Worm (Caenorhabditis elegans): ENCODE measurements around the gene hal-3.

The hal-3 gene

ce11 chrII:9601069-9601468 is 15.9 kb downstream of the hal-3 start:
- TF ChIP-seq mdl-1 (tag; optimal IDR thresholded peaks at IDR 0.05) (peak; percentile 75 to 91), ztf-1 (GFP tag; conservative IDR thresholded peaks at IDR 0.05) (no peak), sma-9 (GFP tag; optimal IDR thresholded peaks at IDR 0.05) (peak; percentile 95), sma-9 (tag; optimal IDR thresholded peaks at IDR 0.05) (no peak), R02D3.7 (tag; optimal IDR thresholded peaks at IDR 0.05) (no peak), lin-11 (tag; optimal IDR thresholded peaks at IDR 0.05) (no peak), nhr-77 (tag; optimal IDR thresholded peaks at IDR 0.05) (no peak), blmp-1 (tag; optimal IDR thresholded peaks at IDR 0.05; ENCODE audit: insufficient read depth) (peak; percentile 86), dmd-4 (tag; optimal IDR thresholded peaks at IDR 0.05) (no peak), ztf-4 (tag; optimal IDR thresholded peaks at IDR 0.05) (peak; percentile 67), ZK546.5 (tag; optimal IDR thresholded peaks at IDR 0.05) (no peak), gmeb-1 (tag; optimal IDR thresholded peaks at IDR 0.05) (peak; percentile 63), unc-62 (GFP tag; optimal IDR thresholded peaks at IDR 0.05) (no peak), ceh-16 (tag; optimal IDR thresholded peaks at IDR 0.05) (peak; percentile 36), ztf-11 (tag; optimal IDR thresholded peaks at IDR 0.05) (no peak), skn-1 (tag; optimal IDR thresholded peaks at IDR 0.05) (no peak), lin-39 (tag; optimal IDR thresholded peaks at IDR 0.05) (no peak), peb-1 (tag; optimal IDR thresholded peaks at IDR 0.05) (no peak), ceh-82 (tag; optimal IDR thresholded peaks at IDR 0.05) (no peak), C34F6.9 (tag; optimal IDR thresholded peaks at IDR 0.05) (peak; percentile 55), nhr-10 (tag; optimal IDR thresholded peaks at IDR 0.05) (no peak), mbf-1 (tag; optimal IDR thresholded peaks at IDR 0.05) (no peak), elt-3 (tag; optimal IDR thresholded peaks at IDR 0.05) (no peak), zag-1 (tag; optimal IDR thresholded peaks at IDR 0.05) (no peak), nhr-11 (tag; optimal IDR thresholded peaks at IDR 0.05) (no peak), nhr-23 (tag; optimal IDR thresholded peaks at IDR 0.05) (no peak), lin-13 (GFP tag; optimal IDR thresholded peaks at IDR 0.05) (peak; percentile 21), aly-2 (tag; optimal IDR thresholded peaks at IDR 0.05) (no peak), elt-1 (tag; optimal IDR thresholded peaks at IDR 0.05) (no peak), snpc-4 (tag; optimal IDR thresholded peaks at IDR 0.05) (no peak), nhr-237 (tag; optimal IDR thresholded peaks at IDR 0.05) (no peak), ama-1 (optimal IDR thresholded peaks at IDR 0.05) (peak; percentile 41), sem-4 (tag; optimal IDR thresholded peaks at IDR 0.05) (peak; percentile 85), unc-39 (tag; optimal IDR thresholded peaks at IDR 0.05) (no peak), nhr-12 (tag; optimal IDR thresholded peaks at IDR 0.05) (no peak), egl-27 (tag; optimal IDR thresholded peaks at IDR 0.05) (peak; percentile 57), nhr-21 (tag; optimal IDR thresholded peaks at IDR 0.05) (peak; percentile 95), fos-1 (tag; optimal IDR thresholded peaks at IDR 0.05) (peak; percentile 74), mab-5 (tag; optimal IDR thresholded peaks at IDR 0.05) (peak; percentile 31), sma-3 (GFP tag; optimal IDR thresholded peaks at IDR 0.05) (peak; percentile 84), lsy-2 (tag; optimal IDR thresholded peaks at IDR 0.05) (peak in 1 of 2 experiments; percentile 72), nhr-6 (tag; optimal IDR thresholded peaks at IDR 0.05) (peak; percentile 58), F13H6.1 (tag; optimal IDR thresholded peaks at IDR 0.05) (peak; percentile 68), unc-55 (GFP tag; optimal IDR thresholded peaks at IDR 0.05) (no peak), nhr-129 (tag; optimal IDR thresholded peaks at IDR 0.05) (peak; percentile 87), Y55F3AM.14 (GFP tag; optimal IDR thresholded peaks at IDR 0.05) (peak; percentile 1), alr-1 (tag; optimal IDR thresholded peaks at IDR 0.05) (no peak), crh-2 (tag; optimal IDR thresholded peaks at IDR 0.05) (peak; percentile 63), nhr-25 (tag; optimal IDR thresholded peaks at IDR 0.05) (peak; percentile 96)
